Fruit fly (Drosophila melanogaster) whole organism, embryonic: ENCODE measurements around the gene CG10584.

ENCODE experiments used
- Blimp-1 ChIP-seq: fragments of 200-800 bp; sonication (Bioruptor generic); optimal IDR thresholded peaks from 3 replicates; lab custom pipeline; 2018; ENCODE audit warnings: missing biosample characterization, missing genetic modification characterization, mild to moderate bottlenecking, moderate library complexity, missing genetic modification reagents
- CG10321 ChIP-seq: fragments of 200-800 bp; sonication (Bioruptor generic); IDR thresholded peaks from 2 replicates; pipeline ENCODE4 v1.3.6; 2022; ENCODE audit warnings: missing biosample characterization, missing genetic modification characterization
- CG11093 ChIP-seq: fragments of 200-800 bp; sonication (Bioruptor generic); IDR thresholded peaks from 3 replicates; pipeline ENCODE4 v1.3.6; 2022; ENCODE audit warnings: missing biosample characterization, missing genetic modification characterization
- CG12744 ChIP-seq: fragments of 200-800 bp; sonication (Bioruptor generic); optimal IDR thresholded peaks from 2 replicates; lab custom pipeline; 2016; ENCODE audit warnings: missing biosample characterization, missing genetic modification characterization
- CG13424 ChIP-seq: fragments of 200-800 bp; sonication (Bioruptor generic); optimal IDR thresholded peaks from 2 replicates; lab custom pipeline; 2019; ENCODE audit warnings: missing biosample characterization, mild to moderate bottlenecking, missing genetic modification characterization, moderate library complexity
- CG14441 ChIP-seq: fragments of 200-800 bp; sonication (Bioruptor generic); IDR thresholded peaks from 2 replicates; pipeline ENCODE4 v1.3.6; 2022; ENCODE audit warnings: missing biosample characterization, missing genetic modification characterization
- CG15011 ChIP-seq: fragments of 200-800 bp; sonication (Bioruptor generic); optimal IDR thresholded peaks from 3 replicates; lab custom pipeline; 2018; ENCODE audit warnings: missing biosample characterization, mild to moderate bottlenecking, missing genetic modification characterization
- CG15601 ChIP-seq: fragments of 200-800 bp; sonication (Bioruptor generic); optimal IDR thresholded peaks from 3 replicates; lab custom pipeline; 2019; ENCODE audit warnings: missing biosample characterization, mild to moderate bottlenecking, missing genetic modification characterization, moderate library complexity
- CG18619 ChIP-seq: fragments of 200-800 bp; sonication (Bioruptor generic); optimal IDR thresholded peaks from 3 replicates; lab custom pipeline; 2017; ENCODE audit warnings: missing biosample characterization, mild to moderate bottlenecking, missing genetic modification characterization
- CG30020 ChIP-seq: fragments of 200-800 bp; optimal IDR thresholded peaks from 2 replicates; lab custom pipeline; 2019; ENCODE audit warnings: missing biosample characterization, mild to moderate bottlenecking, missing genetic modification characterization, moderate library complexity
- CG30403 ChIP-seq: fragments of 200-800 bp; sonication (Bioruptor generic); optimal IDR thresholded peaks from 3 replicates; lab custom pipeline; 2016; ENCODE audit warnings: missing biosample characterization, missing genetic modification characterization
- CG6791 ChIP-seq: fragments of 200-800 bp; sonication (Bioruptor generic); IDR thresholded peaks from 3 replicates; pipeline ENCODE4 v1.3.6; 2022; ENCODE audit warnings: missing biosample characterization, missing genetic modification characterization; ENCODE audit not compliant: partially characterized antibody
- CG7556 ChIP-seq: fragments of 200-800 bp; sonication (Bioruptor generic); optimal IDR thresholded peaks from 2 replicates; lab custom pipeline; 2017; ENCODE audit warnings: missing biosample characterization, mild to moderate bottlenecking, missing genetic modification characterization
- CG8924 ChIP-seq: fragments of 200-800 bp; optimal IDR thresholded peaks from 3 replicates; lab custom pipeline; 2019; ENCODE audit warnings: missing biosample characterization, mild to moderate bottlenecking, missing genetic modification characterization, moderate library complexity
- CoRest ChIP-seq: fragments of 200-800 bp; sonication (Bioruptor generic); optimal IDR thresholded peaks from 3 replicates; lab custom pipeline; 2018; ENCODE audit warnings: missing biosample characterization, mild to moderate bottlenecking, missing genetic modification characterization, moderate library complexity
- D ChIP-seq, 2 experiments: fragments of 200-800 bp in 1 of 2; fragments of >200 bp in 1 of 2; sonication (Bioruptor generic) in 1 of 2; optimal IDR thresholded peaks; 2 replicates in 1 of 2; 3 replicates in 1 of 2; lab custom pipeline; 2017; ENCODE audit warnings: mild to moderate bottlenecking in 1 of 2, missing biosample characterization in 1 of 2, missing genetic modification characterization in 1 of 2, missing genetic modification reagents in 1 of 2
- HHEX ChIP-seq: fragments of 200-800 bp; sonication (Bioruptor generic); optimal IDR thresholded peaks from 3 replicates; lab custom pipeline; 2017; ENCODE audit warnings: missing biosample characterization, mild to moderate bottlenecking, missing genetic modification characterization, missing genetic modification reagents
- Hr3 ChIP-seq: fragments of 200-800 bp; sonication (Bioruptor generic); optimal IDR thresholded peaks from 3 replicates; lab custom pipeline; 2016; ENCODE audit warnings: missing biosample characterization, missing genetic modification characterization
- Lhr ChIP-seq: fragments of 200-800 bp; sonication (Bioruptor generic); optimal IDR thresholded peaks from 3 replicates; lab custom pipeline; 2017; ENCODE audit warnings: mild to moderate bottlenecking, missing biosample characterization, missing genetic modification reagents, missing genetic modification characterization
- MESR4 ChIP-seq: fragments of 200-800 bp; sonication (Bioruptor generic); optimal IDR thresholded peaks from 2 replicates; lab custom pipeline; 2018; ENCODE audit warnings: missing biosample characterization, mild to moderate bottlenecking, missing genetic modification characterization, moderate library complexity
- Max ChIP-seq: fragments of 200-800 bp; sonication (Bioruptor generic); optimal IDR thresholded peaks from 2 replicates; lab custom pipeline; 2016; ENCODE audit warnings: missing biosample characterization, mild to moderate bottlenecking, missing genetic modification characterization
- NFAT ChIP-seq: fragments of 200-800 bp; sonication (Bioruptor generic); IDR thresholded peaks from 2 replicates; pipeline ENCODE4 v1.3.6; 2022; ENCODE audit warnings: missing biosample characterization, missing genetic modification characterization
- Nf-YA ChIP-seq: fragments of 200-800 bp; sonication (Bioruptor generic); IDR thresholded peaks from 2 replicates; pipeline ENCODE4 v1.3.6; 2022; ENCODE audit warnings: missing biosample characterization, missing genetic modification characterization
- Pdp1 ChIP-seq, 2 experiments: fragments of 200-800 bp; sonication (Bioruptor generic); optimal IDR thresholded peaks; 3 replicates each; lab custom pipeline; 2016; ENCODE audit warnings: missing biosample characterization in 2 of 2, missing genetic modification characterization in 2 of 2, mild to moderate bottlenecking in 1 of 2, moderate library complexity in 1 of 2
- Ravus ChIP-seq: fragments of 200-800 bp; sonication (Bioruptor generic); IDR thresholded peaks from 2 replicates; pipeline ENCODE4 v1.3.6; 2022; ENCODE audit warnings: missing biosample characterization, missing genetic modification characterization
- Scr ChIP-seq: fragments of 200-800 bp; sonication (Bioruptor generic); IDR thresholded peaks from 2 replicates; pipeline ENCODE4 v1.3.6; 2022; ENCODE audit warnings: missing biosample characterization, missing genetic modification characterization; ENCODE audit not compliant: partially characterized antibody
- Side ChIP-seq: fragments of 200-800 bp; sonication (Bioruptor generic); optimal IDR thresholded peaks from 2 replicates; lab custom pipeline; 2016; ENCODE audit warnings: missing biosample characterization, missing genetic modification characterization
- Sox102F ChIP-seq: fragments of 200-800 bp; sonication (Bioruptor generic); optimal IDR thresholded peaks from 2 replicates; lab custom pipeline; 2018; ENCODE audit warnings: missing biosample characterization, mild to moderate bottlenecking, missing genetic modification characterization, moderate library complexity
- Usf ChIP-seq: fragments of 200-800 bp; sonication (Bioruptor generic); optimal IDR thresholded peaks from 2 replicates; lab custom pipeline; 2017; ENCODE audit warnings: missing genotype, missing biosample characterization, missing genetic modification characterization
- YL-1 ChIP-seq: fragments of 200-800 bp; sonication (Bioruptor generic); optimal IDR thresholded peaks from 3 replicates; lab custom pipeline; 2017; ENCODE audit warnings: missing biosample characterization, mild to moderate bottlenecking, missing genetic modification characterization
- ap ChIP-seq: fragments of 200-800 bp; sonication (Bioruptor generic); IDR thresholded peaks from 2 replicates; pipeline ENCODE4 v1.3.6; 2022; ENCODE audit warnings: missing biosample characterization, missing genetic modification characterization
- ash1 ChIP-seq: fragments of 200-800 bp; sonication (Bioruptor generic); optimal IDR thresholded peaks from 2 replicates; lab custom pipeline; 2018; ENCODE audit warnings: missing biosample characterization, mild to moderate bottlenecking, missing genetic modification characterization
- br ChIP-seq: fragments of >200 bp; optimal IDR thresholded peaks from 2 replicates; lab custom pipeline; 2017
- cas ChIP-seq: fragments of 200-800 bp; sonication (Bioruptor generic); IDR thresholded peaks from 2 replicates; pipeline ENCODE4 v1.3.6; 2022; ENCODE audit warnings: missing biosample characterization, missing genetic modification characterization
- cato ChIP-seq: fragments of 200-800 bp; sonication (Bioruptor generic); optimal IDR thresholded peaks from 2 replicates; lab custom pipeline; 2016; ENCODE audit warnings: missing biosample characterization, missing genetic modification characterization, borderline replicate concordance
- caup ChIP-seq: fragments of 200-800 bp; sonication (Bioruptor generic); optimal IDR thresholded peaks from 3 replicates; lab custom pipeline; 2017; ENCODE audit warnings: missing biosample characterization, mild to moderate bottlenecking, missing genetic modification characterization, moderate library complexity; ENCODE audit not compliant: severe bottlenecking
- chn ChIP-seq: fragments of 200-800 bp; sonication (Bioruptor generic); optimal IDR thresholded peaks from 2 replicates; lab custom pipeline; 2016; ENCODE audit warnings: missing biosample characterization, missing genetic modification characterization
- dmrt11E ChIP-seq: fragments of 200-800 bp; sonication (Bioruptor generic); optimal IDR thresholded peaks from 3 replicates; lab custom pipeline; 2018; ENCODE audit warnings: missing biosample characterization, mild to moderate bottlenecking, missing genetic modification characterization, moderate library complexity
- ewg ChIP-seq: fragments of 200-800 bp; sonication (Bioruptor generic); optimal IDR thresholded peaks from 3 replicates; lab custom pipeline; 2017; ENCODE audit warnings: mild to moderate bottlenecking, missing biosample characterization, missing genetic modification reagents, missing genetic modification characterization
- gcm ChIP-seq: fragments of 200-800 bp; sonication (Bioruptor generic); optimal IDR thresholded peaks from 2 replicates; lab custom pipeline; 2019; ENCODE audit warnings: missing biosample characterization, mild to moderate bottlenecking, missing genetic modification characterization, moderate library complexity
- hkb ChIP-seq, 2 experiments: fragments of 200-800 bp in 1 of 2; fragments of >200 bp in 1 of 2; sonication (Bioruptor generic) in 1 of 2; IDR thresholded peaks in 1 of 2; optimal IDR thresholded peaks in 1 of 2; 2 replicates each; pipeline versions ENCODE4 v1.3.6 to Lab custom; 2017 to 2022; ENCODE audit warnings: missing biosample characterization in 1 of 2, missing genetic modification characterization in 1 of 2
- ind ChIP-seq: fragments of 200-800 bp; sonication (Bioruptor generic); optimal IDR thresholded peaks from 3 replicates; lab custom pipeline; 2016; ENCODE audit warnings: missing biosample characterization, missing genetic modification characterization
- lbe ChIP-seq: fragments of 200-800 bp; sonication (Bioruptor generic); optimal IDR thresholded peaks from 2 replicates; lab custom pipeline; 2016; ENCODE audit warnings: missing biosample characterization, mild to moderate bottlenecking, missing genetic modification characterization
- mam ChIP-seq: fragments of 200-800 bp; sonication (Bioruptor generic); optimal IDR thresholded peaks from 3 replicates; lab custom pipeline; 2016; ENCODE audit warnings: missing biosample characterization, missing genetic modification characterization
- pfk ChIP-seq: fragments of 200-800 bp; sonication (Bioruptor generic); optimal IDR thresholded peaks from 2 replicates; lab custom pipeline; 2018; ENCODE audit warnings: missing biosample characterization, mild to moderate bottlenecking, missing genetic modification characterization, moderate library complexity
- row ChIP-seq: fragments of 200-800 bp; sonication (Bioruptor generic); IDR thresholded peaks from 3 replicates; pipeline ENCODE4 v1.3.6; 2022; ENCODE audit warnings: missing biosample characterization, missing genetic modification characterization
- schlank ChIP-seq: fragments of 200-800 bp; sonication (Bioruptor generic); optimal IDR thresholded peaks from 2 replicates; lab custom pipeline; 2018; ENCODE audit warnings: missing biosample characterization, mild to moderate bottlenecking, missing genetic modification characterization
- sd ChIP-seq: fragments of 200-800 bp; sonication (Bioruptor generic); optimal IDR thresholded peaks from 3 replicates; lab custom pipeline; 2018; ENCODE audit warnings: missing biosample characterization, mild to moderate bottlenecking, missing genetic modification characterization, moderate library complexity
- ssp ChIP-seq: fragments of 200-800 bp; sonication (Bioruptor generic); IDR thresholded peaks from 2 replicates; pipeline ENCODE4 v1.3.6; 2022; ENCODE audit warnings: missing biosample characterization, missing genetic modification characterization
- zf30C ChIP-seq: fragments of 200-800 bp; sonication (Bioruptor generic); optimal IDR thresholded peaks from 3 replicates; lab custom pipeline; 2018; ENCODE audit warnings: missing biosample characterization, mild to moderate bottlenecking, missing genetic modification characterization

CG10584 gene

DNA sequence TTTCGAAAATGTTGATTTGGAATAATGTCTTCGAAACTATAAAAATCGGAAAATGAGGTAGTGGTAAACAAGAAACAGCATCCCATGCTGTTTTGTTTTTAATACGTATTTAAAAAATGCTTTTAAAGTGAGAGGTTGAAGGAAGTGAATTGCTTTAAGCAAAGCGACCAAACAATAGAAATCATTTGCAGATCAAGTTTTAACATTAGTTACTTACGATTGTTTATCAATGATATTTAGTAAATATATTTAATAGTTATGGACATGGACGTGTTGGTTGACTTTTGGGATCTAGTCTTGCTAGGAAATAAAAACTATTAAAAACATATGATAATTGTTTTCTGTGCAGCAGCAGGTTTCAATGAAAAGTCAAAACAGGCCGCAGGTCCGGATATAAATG is 25.1 kb upstream of the CG10584 start (continued):
- TF ChIP-seq D (optimal IDR thresholded peaks at IDR 0.05; lab: Kevin White, UChicago): no peak
- TF ChIP-seq D (GFP tag; optimal IDR thresholded peaks at IDR 0.05; lab: Kevin White, UChicago): peak; percentile 18
- peak; percentile 55 for TF ChIP-seq CoRest
- TF ChIP-seq row (GFP tag; lab: Robert Waterston, UW): no peak
- TF ChIP-seq hkb (optimal IDR thresholded peaks at IDR 0.05; lab: Kevin White, UChicago): no peak
- no peak for TF ChIP-seq hkb (GFP tag; IDR thresholded peaks at IDR 0.05; lab: Robert Waterston, UW)
- TF ChIP-seq br (lab: Kevin White, UChicago): no peak
- peak; percentile 39 for TF ChIP-seq Sox102F (GFP tag; lab: Kevin White, UChicago)
- no peak for TF ChIP-seq CG15011 (GFP tag; lab: Kevin White, UChicago)
- no peak for TF ChIP-seq CG10321 (GFP tag; lab: Robert Waterston, UW)
- TF ChIP-seq Hr3 (GFP tag; lab: Kevin White, UChicago): peak; percentile 13
- no peak for TF ChIP-seq caup
- no peak for TF ChIP-seq Pdp1 (GFP tag; optimal IDR thresholded peaks at IDR 0.05; lab: Kevin White, UChicago)
- no peak for TF ChIP-seq lbe
- no peak for TF ChIP-seq Blimp-1 (GFP tag; lab: Kevin White, UChicago)
- TF ChIP-seq cato (GFP tag; lab: Kevin White, UChicago): no peak
- TF ChIP-seq Max (GFP tag; lab: Kevin White, UChicago): peak; percentile 10
- TF ChIP-seq CG15601 (tag; lab: Kevin White, UChicago): no peak
- no peak for TF ChIP-seq pfk
- TF ChIP-seq CG7556 (GFP tag; lab: Kevin White, UChicago): peak; percentile 42
- no peak for TF ChIP-seq CG30020 (tag; lab: Kevin White, UChicago)
- no peak for TF ChIP-seq mam
- TF ChIP-seq chn (GFP tag; lab: Kevin White, UChicago): no peak
- TF ChIP-seq ap (GFP tag; lab: Robert Waterston, UW): no peak
- peak; percentile 28 for TF ChIP-seq ewg (GFP tag; lab: Kevin White, UChicago)
- peak; percentile 45 for TF ChIP-seq CG8924 (tag; lab: Kevin White, UChicago)
- TF ChIP-seq Side: no peak
- no peak for TF ChIP-seq sd (tag; lab: Kevin White, UChicago)
- no peak for TF ChIP-seq ssp (GFP tag; lab: Robert Waterston, UW)
- TF ChIP-seq CG13424 (tag; lab: Kevin White, UChicago): peak; percentile 44
- TF ChIP-seq CG12744 (GFP tag; lab: Kevin White, UChicago): no peak
- TF ChIP-seq NFAT (GFP tag; lab: Robert Waterston, UW): no peak
- no peak for TF ChIP-seq CG18619 (GFP tag; lab: Kevin White, UChicago)
- TF ChIP-seq CG6791 (GFP tag; lab: Robert Waterston, UW): no peak
- TF ChIP-seq CG14441 (GFP tag; lab: Robert Waterston, UW): no peak
- TF ChIP-seq CG11093 (GFP tag; lab: Robert Waterston, UW): no peak
- no peak for TF ChIP-seq ash1 (GFP tag; lab: Kevin White, UChicago)
- TF ChIP-seq Ravus (GFP tag; lab: Robert Waterston, UW): no peak
- TF ChIP-seq dmrt11E: no peak
- TF ChIP-seq MESR4 (GFP tag; lab: Kevin White, UChicago): no peak
- no peak for TF ChIP-seq Scr (GFP tag; lab: Robert Waterston, UW)
- no peak for TF ChIP-seq zf30C (GFP tag; lab: Kevin White, UChicago)
- no peak for TF ChIP-seq Nf-YA (GFP tag; lab: Robert Waterston, UW)
- no peak for TF ChIP-seq YL-1 (GFP tag; lab: Kevin White, UChicago)
- no peak for TF ChIP-seq cas (GFP tag; lab: Robert Waterston, UW)
- TF ChIP-seq Lhr (GFP tag; lab: Kevin White, UChicago): no peak
- TF ChIP-seq gcm (GFP tag; lab: Kevin White, UChicago): no peak
- TF ChIP-seq HHEX: peak; percentile 3
- TF ChIP-seq ind (GFP tag; lab: Kevin White, UChicago): no peak
- peak; percentile 48 for TF ChIP-seq CG30403 (GFP tag; lab: Kevin White, UChicago)
- no peak for TF ChIP-seq Usf (GFP tag; lab: Kevin White, UChicago)
- TF ChIP-seq schlank (tag; lab: Kevin White, UChicago): no peak
